Worm (Caenorhabditis elegans) whole organism, late embryonic: ENCODE data around the gene dgk-1.

Experiments used
- C08G9.2 ChIP-seq: sonication (generic microtip); optimal IDR thresholded peaks from 2 replicates; lab custom pipeline; 2016; ENCODE audit warnings: mild to moderate bottlenecking, missing genetic modification characterization, moderate library complexity, missing compliant biosample characterization
- C38D4.7 ChIP-seq: fragments of 200-800 bp; sonication (Bioruptor generic); optimal IDR thresholded peaks from 2 replicates; lab custom pipeline; 2018; ENCODE audit warnings: mild to moderate bottlenecking, missing genetic modification characterization, moderate library complexity, missing compliant biosample characterization
- F13H6.1 ChIP-seq: sonication (generic microtip); optimal IDR thresholded peaks from 2 replicates; lab custom pipeline; 2016; ENCODE audit warnings: missing genetic modification characterization, missing compliant biosample characterization
- K09A11.1 ChIP-seq: sonication (generic microtip); optimal IDR thresholded peaks from 2 replicates; lab custom pipeline; 2017; ENCODE audit warnings: antibody characterized with exemption, mild to moderate bottlenecking, missing genetic modification characterization, missing compliant biosample characterization; ENCODE audit not compliant: insufficient read depth
- T23F11.4 ChIP-seq: fragments of 200-800 bp; sonication (Bioruptor generic); optimal IDR thresholded peaks from 2 replicates; lab custom pipeline; 2018; ENCODE audit warnings: mild to moderate bottlenecking, missing genetic modification characterization, missing compliant biosample characterization
- Y22D7AL.16 ChIP-seq: sonication (generic microtip); optimal IDR thresholded peaks from 2 replicates; lab custom pipeline; 2016; ENCODE audit warnings: missing genetic modification characterization, missing compliant biosample characterization
- ahr-1 ChIP-seq: sonication (generic microtip); optimal IDR thresholded peaks from 2 replicates; lab custom pipeline; 2016; ENCODE audit warnings: missing genetic modification characterization, missing compliant biosample characterization
- ceh-14 ChIP-seq: sonication (generic microtip); optimal IDR thresholded peaks from 2 replicates; lab custom pipeline; 2016; ENCODE audit warnings: missing genotype, missing genetic modification characterization, missing compliant biosample characterization
- ceh-18 ChIP-seq: sonication (generic microtip); optimal IDR thresholded peaks from 2 replicates; lab custom pipeline; 2016; ENCODE audit warnings: missing genetic modification characterization, missing compliant biosample characterization
- ceh-19 ChIP-seq: fragments of 200-800 bp; sonication (Bioruptor generic); optimal IDR thresholded peaks from 2 replicates; lab custom pipeline; 2018; ENCODE audit warnings: mild to moderate bottlenecking, missing genetic modification characterization, missing compliant biosample characterization
- ceh-22 ChIP-seq: sonication (generic microtip); optimal IDR thresholded peaks from 2 replicates; lab custom pipeline; 2017; ENCODE audit warnings: missing biosample characterization, missing genetic modification characterization
- ceh-24 ChIP-seq: sonication (generic microtip); optimal IDR thresholded peaks from 2 replicates; lab custom pipeline; 2016; ENCODE audit warnings: mild to moderate bottlenecking, missing genetic modification characterization, missing compliant biosample characterization
- ceh-31 ChIP-seq: sonication (generic microtip); optimal IDR thresholded peaks from 2 replicates; lab custom pipeline; 2016; ENCODE audit warnings: missing genetic modification characterization, missing compliant biosample characterization
- ceh-34 ChIP-seq: sonication (generic microtip); optimal IDR thresholded peaks from 2 replicates; lab custom pipeline; 2016; ENCODE audit warnings: mild to moderate bottlenecking, missing genetic modification characterization, missing compliant biosample characterization
- ceh-48 ChIP-seq: sonication (generic microtip); optimal IDR thresholded peaks from 2 replicates; lab custom pipeline; 2016; ENCODE audit warnings: missing genetic modification characterization, inconsistent platforms, missing compliant biosample characterization
- ceh-6 ChIP-seq: fragments of 200-800 bp; sonication (Bioruptor generic); optimal IDR thresholded peaks from 2 replicates; lab custom pipeline; 2018; ENCODE audit warnings: mild to moderate bottlenecking, missing genetic modification characterization, missing compliant biosample characterization
- ceh-9 ChIP-seq: sonication (generic microtip); optimal IDR thresholded peaks from 2 replicates; lab custom pipeline; 2016; ENCODE audit warnings: mild to moderate bottlenecking, missing genetic modification characterization, inconsistent platforms, missing compliant biosample characterization
- che-1 ChIP-seq: sonication (generic microtip); optimal IDR thresholded peaks from 2 replicates; lab custom pipeline; 2016; ENCODE audit warnings: mild to moderate bottlenecking, missing genetic modification characterization, missing compliant biosample characterization
- elt-4 ChIP-seq: sonication (generic microtip); optimal IDR thresholded peaks from 2 replicates; lab custom pipeline; 2016; ENCODE audit warnings: missing genetic modification characterization, missing compliant biosample characterization
- eyg-1 ChIP-seq: sonication (generic microtip); optimal IDR thresholded peaks from 2 replicates; lab custom pipeline; 2016; ENCODE audit warnings: missing genotype, missing genetic modification characterization, missing compliant biosample characterization
- fkh-10 ChIP-seq: fragments of 150-350 bp; optimal IDR thresholded peaks from 2 replicates; lab custom pipeline; 2014; ENCODE audit warnings: missing biosample characterization, missing genetic modification reagents, missing genetic modification characterization
- gmeb-2 ChIP-seq: sonication (generic microtip); optimal IDR thresholded peaks from 2 replicates; lab custom pipeline; 2016; ENCODE audit warnings: missing genetic modification characterization, inconsistent platforms, missing compliant biosample characterization
- hlh-13 ChIP-seq: fragments of 200-800 bp; sonication (Bioruptor generic); optimal IDR thresholded peaks from 2 replicates; lab custom pipeline; 2018; ENCODE audit warnings: mild to moderate bottlenecking, missing genetic modification characterization, missing compliant biosample characterization
- hlh-30 ChIP-seq: sonication (generic microtip); optimal IDR thresholded peaks from 2 replicates; lab custom pipeline; 2017; ENCODE audit warnings: antibody characterized with exemption, missing genetic modification characterization, missing compliant biosample characterization; ENCODE audit not compliant: insufficient read depth
- hlh-8 ChIP-seq: sonication (generic microtip); optimal IDR thresholded peaks from 2 replicates; lab custom pipeline; 2016; ENCODE audit warnings: missing genotype, missing genetic modification characterization, missing compliant biosample characterization
- lim-6 ChIP-seq: sonication (generic microtip); optimal IDR thresholded peaks from 2 replicates; lab custom pipeline; 2016; ENCODE audit warnings: missing genetic modification characterization, missing compliant biosample characterization
- madf-2 ChIP-seq: sonication (generic microtip); optimal IDR thresholded peaks from 2 replicates; lab custom pipeline; 2017; ENCODE audit warnings: missing genetic modification characterization, missing compliant biosample characterization
- nfya-1 ChIP-seq: sonication (generic microtip); optimal IDR thresholded peaks from 2 replicates; lab custom pipeline; 2017; ENCODE audit warnings: missing genetic modification characterization, mild to moderate bottlenecking, missing compliant biosample characterization, antibody characterized with exemption, moderate library complexity
- nhr-11 ChIP-seq: fragments of 150-350 bp; optimal IDR thresholded peaks from 2 replicates; lab custom pipeline; 2014; ENCODE audit warnings: missing biosample characterization, missing genetic modification characterization
- nhr-232 ChIP-seq: sonication (generic microtip); optimal IDR thresholded peaks from 2 replicates; lab custom pipeline; 2016; ENCODE audit warnings: missing genetic modification characterization, missing compliant biosample characterization
- pag-3 ChIP-seq: sonication (generic microtip); optimal IDR thresholded peaks from 2 replicates; lab custom pipeline; 2016; ENCODE audit warnings: missing compliant biosample characterization, missing genetic modification characterization, borderline replicate concordance
- pat-9 ChIP-seq: fragments of 200-800 bp; sonication (Bioruptor generic); optimal IDR thresholded peaks from 2 replicates; lab custom pipeline; 2018; ENCODE audit warnings: mild to moderate bottlenecking, missing genetic modification characterization, moderate library complexity, missing compliant biosample characterization
- pax-1 ChIP-seq: fragments of 150-350 bp; optimal IDR thresholded peaks from 2 replicates; lab custom pipeline; 2014; ENCODE audit warnings: missing biosample characterization, missing genetic modification characterization
- pha-2 ChIP-seq: sonication (generic microtip); optimal IDR thresholded peaks from 2 replicates; lab custom pipeline; 2017; ENCODE audit warnings: mild to moderate bottlenecking, missing genetic modification characterization, missing compliant biosample characterization
- pha-4 ChIP-seq: fragments of 150-350 bp; optimal IDR thresholded peaks from 2 replicates; lab custom pipeline; 2018; ENCODE audit warnings: missing biosample characterization, missing genetic modification reagents, missing genetic modification characterization
- pros-1 ChIP-seq: fragments of 150-350 bp; optimal IDR thresholded peaks from 2 replicates; lab custom pipeline; 2014; ENCODE audit warnings: missing biosample characterization, missing genetic modification reagents, missing genetic modification characterization
- rnt-1 ChIP-seq: sonication (generic microtip); optimal IDR thresholded peaks from 2 replicates; lab custom pipeline; 2016; ENCODE audit warnings: missing genetic modification characterization, missing compliant biosample characterization
- sdc-2 ChIP-seq: sonication (generic microtip); optimal IDR thresholded peaks from 2 replicates; lab custom pipeline; 2016; ENCODE audit warnings: missing genotype, missing genetic modification characterization, missing compliant biosample characterization
- sox-2 ChIP-seq: fragments of 200-800 bp; sonication (Bioruptor generic); IDR thresholded peaks from 2 replicates; pipeline ENCODE4 v1.3.6; 2022; ENCODE audit warnings: missing genetic modification reagents, missing genetic modification characterization, missing compliant biosample characterization
- sox-4 ChIP-seq: sonication (generic microtip); optimal IDR thresholded peaks from 2 replicates; lab custom pipeline; 2017; ENCODE audit warnings: mild to moderate bottlenecking, missing genetic modification characterization, inconsistent platforms, missing compliant biosample characterization
- syd-9 ChIP-seq: sonication (generic microtip); optimal IDR thresholded peaks from 2 replicates; lab custom pipeline; 2016; ENCODE audit warnings: mild to moderate bottlenecking, missing genetic modification characterization, moderate library complexity, missing compliant biosample characterization
- tbx-2 ChIP-seq: sonication (generic microtip); optimal IDR thresholded peaks from 2 replicates; lab custom pipeline; 2016; ENCODE audit warnings: missing genetic modification characterization, missing compliant biosample characterization
- ttx-3 ChIP-seq: sonication (generic microtip); optimal IDR thresholded peaks from 2 replicates; lab custom pipeline; 2016; ENCODE audit warnings: missing genetic modification reagents, missing genetic modification characterization, missing compliant biosample characterization
- unc-3 ChIP-seq, 2 experiments: fragments of 200-800 bp in 1 of 2; sonication (Bioruptor generic) in 1 of 2; sonication (generic microtip) in 1 of 2; conservative IDR thresholded peaks in 1 of 2; optimal IDR thresholded peaks in 1 of 2; 2 replicates each; pipeline versions ENCODE4 v1.3.6 to Lab custom; 2016 to 2022; ENCODE audit warnings: missing compliant biosample characterization in 2 of 2, missing genetic modification characterization in 2 of 2, missing genetic modification reagents in 1 of 2
- unc-42 ChIP-seq: sonication (generic microtip); optimal IDR thresholded peaks from 2 replicates; lab custom pipeline; 2016; ENCODE audit warnings: missing genotype, missing genetic modification characterization, missing compliant biosample characterization
- unc-55 ChIP-seq: sonication (generic microtip); optimal IDR thresholded peaks from 2 replicates; lab custom pipeline; 2017; ENCODE audit warnings: missing biosample characterization, missing genetic modification reagents, missing genetic modification characterization
- unc-86 ChIP-seq: sonication (generic microtip); optimal IDR thresholded peaks from 2 replicates; lab custom pipeline; 2016; ENCODE audit warnings: missing genetic modification characterization, missing compliant biosample characterization

dgk-1 gene

DNA sequence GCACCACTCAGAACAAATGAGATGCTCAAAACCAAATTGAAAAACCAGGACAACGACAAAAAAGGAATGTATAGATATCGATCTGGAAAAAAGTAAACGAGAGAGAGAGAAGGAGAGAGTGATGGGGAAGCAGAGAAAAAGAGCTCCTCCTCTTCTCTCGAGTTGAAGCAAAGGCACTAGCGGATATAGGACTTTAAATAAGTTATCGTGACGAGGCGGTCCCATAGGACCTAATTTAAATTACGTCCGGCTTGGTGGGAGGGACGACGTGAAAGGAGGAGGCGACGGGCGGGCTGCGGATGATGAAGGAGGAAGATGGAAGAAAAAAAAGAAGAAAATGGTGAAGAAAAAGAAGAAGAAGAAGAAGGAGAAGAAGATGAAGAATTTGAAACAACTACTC lies 27.3 kb upstream of the dgk-1 start:
- no peak for TF ChIP-seq rnt-1
- TF ChIP-seq fkh-10 (GFP tag; lab: Kevin White, UChicago), result peak; percentile 40
- TF ChIP-seq sdc-2 (tag; lab: Kevin White, UChicago), result peak; percentile 20
- TF ChIP-seq pag-3 (tag; lab: Kevin White, UChicago), result peak; percentile 13
- peak; percentile 75 for TF ChIP-seq ceh-31 (tag; lab: Kevin White, UChicago)
- no peak for TF ChIP-seq elt-4
- TF ChIP-seq C08G9.2 (tag; lab: Kevin White, UChicago), result peak; percentile 25
- no peak for TF ChIP-seq madf-2 (tag; lab: Kevin White, UChicago)
- TF ChIP-seq Y22D7AL.16 (tag; lab: Kevin White, UChicago), result no peak
- no peak for TF ChIP-seq pha-2 (tag; lab: Kevin White, UChicago)
- TF ChIP-seq eyg-1 (tag; lab: Kevin White, UChicago), result no peak
- no peak for TF ChIP-seq ceh-9 (tag; lab: Kevin White, UChicago)
- no peak for TF ChIP-seq pha-4 (tag; lab: Kevin White, UChicago)
- no peak for TF ChIP-seq gmeb-2 (tag; lab: Kevin White, UChicago)
- TF ChIP-seq nfya-1 (tag; lab: Kevin White, UChicago), result peak; percentile 9
- no peak for TF ChIP-seq ceh-6
- no peak for TF ChIP-seq ceh-48 (tag; lab: Kevin White, UChicago)
- no peak for TF ChIP-seq hlh-13 (GFP tag; lab: Kevin White, UChicago)
- TF ChIP-seq unc-3 (GFP tag; conservative IDR thresholded peaks at IDR 0.05; lab: Robert Waterston, UW), result no peak
- TF ChIP-seq unc-3 (tag; optimal IDR thresholded peaks at IDR 0.05; lab: Kevin White, UChicago), result peak; percentile 22
- TF ChIP-seq pros-1, result no peak
- TF ChIP-seq ceh-34, result peak; percentile 8
- TF ChIP-seq pax-1 (tag; lab: Kevin White, UChicago), result no peak
- TF ChIP-seq syd-9 (tag; lab: Kevin White, UChicago), result no peak
- TF ChIP-seq T23F11.4 (GFP tag; lab: Kevin White, UChicago), result no peak
- peak; percentile 17 for TF ChIP-seq ceh-18 (tag; lab: Kevin White, UChicago)
- TF ChIP-seq nhr-11 (tag; lab: Kevin White, UChicago), result no peak
- no peak for TF ChIP-seq pat-9 (tag; lab: Kevin White, UChicago)
- no peak for TF ChIP-seq ttx-3 (tag; lab: Kevin White, UChicago)
- TF ChIP-seq ceh-19 (GFP tag; lab: Kevin White, UChicago), result peak; percentile 28
- no peak for TF ChIP-seq C38D4.7
- TF ChIP-seq unc-42 (tag; lab: Kevin White, UChicago), result peak; percentile 99
- TF ChIP-seq ceh-14 (tag; lab: Kevin White, UChicago), result peak; percentile 47
- no peak for TF ChIP-seq hlh-30 (tag; lab: Kevin White, UChicago)
- no peak for TF ChIP-seq sox-2 (GFP tag; lab: Robert Waterston, UW)
- TF ChIP-seq tbx-2 (tag; lab: Kevin White, UChicago), result peak; percentile 40
- TF ChIP-seq F13H6.1 (tag; lab: Kevin White, UChicago), result no peak
- TF ChIP-seq ceh-24 (tag; lab: Kevin White, UChicago), result no peak
- TF ChIP-seq hlh-8 (tag; lab: Kevin White, UChicago), result no peak
- no peak for TF ChIP-seq ahr-1 (tag; lab: Kevin White, UChicago)
- TF ChIP-seq che-1 (tag; lab: Kevin White, UChicago), result no peak

DNA sequence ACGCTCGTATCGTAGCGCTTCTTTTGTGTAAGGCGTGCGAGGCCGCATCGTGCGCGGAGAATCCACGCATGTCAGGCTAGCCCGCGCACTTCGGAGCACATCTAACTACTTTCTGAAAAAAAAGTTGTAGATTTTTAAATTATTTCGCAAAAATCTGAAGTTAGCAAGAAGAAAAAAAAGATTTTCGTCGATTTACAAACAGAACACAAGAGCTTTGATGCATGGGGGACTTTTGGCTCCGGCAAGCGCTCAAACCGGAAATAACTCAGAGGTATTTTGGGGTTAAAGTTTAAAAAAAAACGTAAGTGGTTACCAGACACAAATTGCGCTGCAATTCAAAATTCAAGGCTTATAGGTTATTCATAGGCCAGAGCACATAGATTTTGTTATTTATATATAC lies 26.2 kb upstream of the dgk-1 start, which contains the start of the genes F55A4.13 and nlf-1:
F55A4.13 (minus strand) TSS at position 101 of the 400 bp plus-strand sequence.
nlf-1 (minus strand) TSS at position 112 of the 400 bp plus-strand sequence.
- TF ChIP-seq ceh-34 (no peak), ceh-22 (tag; lab: Kevin White, UChicago) (no peak), lim-6 (tag; lab: Kevin White, UChicago) (no peak), ceh-14 (tag; lab: Kevin White, UChicago) (no peak), sox-4 (no peak), fkh-10 (GFP tag; lab: Kevin White, UChicago) (no peak), K09A11.1 (no peak), hlh-13 (GFP tag; lab: Kevin White, UChicago) (no peak), nhr-232 (no peak), sox-2 (GFP tag; lab: Robert Waterston, UW) (no peak), syd-9 (tag; lab: Kevin White, UChicago) (no peak), unc-86 (tag; lab: Kevin White, UChicago) (no peak), unc-55 (GFP tag; lab: Kevin White, UChicago) (no peak), ceh-19 (GFP tag; lab: Kevin White, UChicago) (no peak)
